Fruit fly (Drosophila melanogaster) whole organism, embryonic: ENCODE measurements around the gene CG11251.

Source experiments
- CG10267 ChIP-seq: fragments of 200-800 bp; sonication (Bioruptor generic); optimal IDR thresholded peaks from 2 replicates; lab custom pipeline; 2018; ENCODE audit warnings: missing biosample characterization, mild to moderate bottlenecking, missing genetic modification characterization, moderate library complexity
- CG11695 ChIP-seq: fragments of 200-800 bp; sonication (Bioruptor generic); IDR thresholded peaks from 3 replicates; pipeline ENCODE4 v1.3.6; 2022; ENCODE audit warnings: missing biosample characterization, missing genetic modification characterization
- CG12769 ChIP-seq: fragments of 200-800 bp; sonication (Bioruptor generic); optimal IDR thresholded peaks from 2 replicates; lab custom pipeline; 2019; ENCODE audit warnings: missing biosample characterization, mild to moderate bottlenecking, missing genetic modification characterization, moderate library complexity
- CG14441 ChIP-seq: fragments of 200-800 bp; sonication (Bioruptor generic); IDR thresholded peaks from 2 replicates; pipeline ENCODE4 v1.3.6; 2022; ENCODE audit warnings: missing biosample characterization, missing genetic modification characterization
- CG14710 ChIP-seq: fragments of 200-800 bp; sonication (Bioruptor generic); optimal IDR thresholded peaks from 3 replicates; lab custom pipeline; 2019; ENCODE audit warnings: missing biosample characterization, mild to moderate bottlenecking, missing genetic modification characterization, moderate library complexity
- CG14860 ChIP-seq: fragments of 200-800 bp; sonication (Bioruptor generic); IDR thresholded peaks from 3 replicates; pipeline ENCODE4 v1.3.6; 2022; ENCODE audit warnings: missing biosample characterization, missing genetic modification characterization; ENCODE audit not compliant: partially characterized antibody
- CG1603 ChIP-seq: fragments of 200-800 bp; sonication (Bioruptor generic); optimal IDR thresholded peaks from 2 replicates; lab custom pipeline; 2019; ENCODE audit warnings: missing biosample characterization, mild to moderate bottlenecking, missing genetic modification characterization, moderate library complexity
- CG18011 ChIP-seq: fragments of 200-800 bp; sonication (Bioruptor generic); optimal IDR thresholded peaks from 2 replicates; lab custom pipeline; 2017; ENCODE audit warnings: missing biosample characterization, missing genetic modification characterization, mild to moderate bottlenecking, moderate library complexity, missing genotype
- CG2116 ChIP-seq: fragments of 200-800 bp; sonication (Bioruptor generic); optimal IDR thresholded peaks from 3 replicates; lab custom pipeline; 2018; ENCODE audit warnings: missing biosample characterization, mild to moderate bottlenecking, missing genetic modification characterization
- CG30020 ChIP-seq: fragments of 200-800 bp; optimal IDR thresholded peaks from 2 replicates; lab custom pipeline; 2019; ENCODE audit warnings: missing biosample characterization, mild to moderate bottlenecking, missing genetic modification characterization, moderate library complexity
- CG32767 ChIP-seq: fragments of 200-800 bp; sonication (Bioruptor generic); IDR thresholded peaks from 2 replicates; pipeline ENCODE4 v1.3.6; 2022; ENCODE audit warnings: missing biosample characterization, missing genetic modification characterization
- CG34376 ChIP-seq: fragments of 200-800 bp; sonication (Bioruptor generic); optimal IDR thresholded peaks from 2 replicates; lab custom pipeline; 2018; ENCODE audit warnings: missing biosample characterization, mild to moderate bottlenecking, missing genetic modification characterization
- CG3726 ChIP-seq: fragments of 200-800 bp; sonication (Bioruptor generic); IDR thresholded peaks from 3 replicates; pipeline ENCODE4, ENCODE4 v1.3.6; 2022; ENCODE audit warnings: missing biosample characterization, missing genetic modification characterization
- CG7357 ChIP-seq: fragments of 200-800 bp; sonication (Bioruptor generic); IDR thresholded peaks from 3 replicates; pipeline ENCODE4 v1.3.6; 2022; ENCODE audit warnings: missing biosample characterization, missing genetic modification characterization
- CG8478 ChIP-seq: fragments of >200 bp; optimal IDR thresholded peaks from 2 replicates; lab custom pipeline; 2018
- CTCF ChIP-seq: fragments of 200-800 bp; sonication (Bioruptor generic); optimal IDR thresholded peaks from 2 replicates; lab custom pipeline; 2017; ENCODE audit warnings: missing biosample characterization, mild to moderate bottlenecking, missing genetic modification characterization, moderate library complexity
- CoRest ChIP-seq: fragments of 200-800 bp; sonication (Bioruptor generic); optimal IDR thresholded peaks from 3 replicates; lab custom pipeline; 2018; ENCODE audit warnings: missing biosample characterization, mild to moderate bottlenecking, missing genetic modification characterization, moderate library complexity
- Deaf1 ChIP-seq: fragments of 200-800 bp; optimal IDR thresholded peaks from 3 replicates; lab custom pipeline; 2019; ENCODE audit warnings: missing biosample characterization, mild to moderate bottlenecking, missing genetic modification characterization, moderate library complexity
- Dll ChIP-seq: fragments of 200-800 bp; sonication (Bioruptor generic); IDR thresholded peaks from 4 replicates; pipeline ENCODE4 v1.3.6; 2022; ENCODE audit warnings: missing biosample characterization, missing genetic modification characterization; ENCODE audit not compliant: partially characterized antibody
- E2f2 ChIP-seq: fragments of 200-800 bp; sonication (Bioruptor generic); IDR thresholded peaks from 2 replicates; pipeline ENCODE4 v1.3.6; 2022; ENCODE audit warnings: missing biosample characterization, missing genetic modification characterization
- Eip74EF ChIP-seq, 2 experiments: fragments of 200-800 bp in 1 of 2; fragments of >200 bp in 1 of 2; sonication (Bioruptor generic) in 1 of 2; optimal IDR thresholded peaks; 2 replicates each; lab custom pipeline; 2017 to 2019; ENCODE audit warnings: missing biosample characterization in 2 of 2, missing genetic modification characterization in 2 of 2, mild to moderate bottlenecking in 1 of 2, moderate library complexity in 1 of 2
- Ets97D ChIP-seq: fragments of 200-800 bp; sonication (Bioruptor generic); optimal IDR thresholded peaks from 3 replicates; lab custom pipeline; 2016; ENCODE audit warnings: missing biosample characterization, missing genetic modification characterization
- HmgD ChIP-seq: fragments of 200-800 bp; sonication (Bioruptor generic); optimal IDR thresholded peaks from 3 replicates; lab custom pipeline; 2016; ENCODE audit warnings: missing biosample characterization, missing genetic modification characterization
- Poxn ChIP-seq: fragments of 200-800 bp; sonication (Bioruptor generic); IDR thresholded peaks from 2 replicates; pipeline ENCODE4 v1.3.6; 2022; ENCODE audit warnings: missing biosample characterization, missing genetic modification characterization
- Sin3A ChIP-seq: fragments of >200 bp; optimal IDR thresholded peaks from 2 replicates; lab custom pipeline; 2018
- Tbp ChIP-seq: fragments of >200 bp; optimal IDR thresholded peaks from 2 replicates; lab custom pipeline; 2018; ENCODE audit warnings: missing biosample characterization, missing genetic modification characterization
- YL-1 ChIP-seq: fragments of 200-800 bp; sonication (Bioruptor generic); optimal IDR thresholded peaks from 3 replicates; lab custom pipeline; 2017; ENCODE audit warnings: missing biosample characterization, mild to moderate bottlenecking, missing genetic modification characterization
- al ChIP-seq: fragments of 200-800 bp; sonication (Bioruptor generic); IDR thresholded peaks from 2 replicates; pipeline ENCODE4 v1.3.6; 2022; ENCODE audit warnings: missing biosample characterization, missing genetic modification characterization
- bcd ChIP-seq: fragments of 200-800 bp; sonication (Bioruptor generic); optimal IDR thresholded peaks from 2 replicates; lab custom pipeline; 2017; ENCODE audit warnings: missing biosample characterization, mild to moderate bottlenecking, missing genetic modification characterization
- cg ChIP-seq: fragments of 200-800 bp; sonication (Bioruptor generic); optimal IDR thresholded peaks from 3 replicates; lab custom pipeline; 2019; ENCODE audit warnings: missing biosample characterization, mild to moderate bottlenecking, missing genetic modification characterization, moderate library complexity
- ci ChIP-seq: fragments of 200-800 bp; sonication (Bioruptor generic); IDR thresholded peaks from 3 replicates; pipeline ENCODE4 v1.3.6; 2022; ENCODE audit warnings: missing biosample characterization, missing genetic modification characterization
- crol ChIP-seq: fragments of 200-800 bp; sonication (Bioruptor generic); IDR thresholded peaks from 2 replicates; pipeline ENCODE4 v1.3.6; 2022; ENCODE audit warnings: missing biosample characterization, missing genetic modification characterization
- dm ChIP-seq: fragments of 200-800 bp; sonication (Bioruptor generic); optimal IDR thresholded peaks from 3 replicates; lab custom pipeline; 2016; ENCODE audit warnings: missing biosample characterization, missing genetic modification characterization
- esg ChIP-seq: fragments of 200-800 bp; sonication (Bioruptor generic); conservative IDR thresholded peaks from 2 replicates; pipeline ENCODE4 v1.3.6; 2022; ENCODE audit warnings: missing biosample characterization, missing genetic modification characterization
- gem ChIP-seq: fragments of 200-800 bp; sonication (Bioruptor generic); optimal IDR thresholded peaks from 2 replicates; lab custom pipeline; 2019; ENCODE audit warnings: missing biosample characterization, mild to moderate bottlenecking, missing genetic modification characterization, moderate library complexity
- grau ChIP-seq: fragments of 200-800 bp; optimal IDR thresholded peaks from 3 replicates; lab custom pipeline; 2019; ENCODE audit warnings: missing biosample characterization, mild to moderate bottlenecking, missing genetic modification characterization, moderate library complexity
- hbn ChIP-seq: fragments of 200-800 bp; sonication (Bioruptor generic); IDR thresholded peaks from 2 replicates; pipeline ENCODE4 v1.3.6; 2022; ENCODE audit warnings: missing biosample characterization, missing genetic modification characterization; ENCODE audit not compliant: partially characterized antibody
- kay ChIP-seq: fragments of 200-800 bp; sonication (Bioruptor generic); optimal IDR thresholded peaks from 2 replicates; lab custom pipeline; 2016; ENCODE audit warnings: missing biosample characterization, missing genetic modification characterization
- lab ChIP-seq: fragments of 200-800 bp; sonication (Bioruptor generic); optimal IDR thresholded peaks from 3 replicates; lab custom pipeline; 2017; ENCODE audit warnings: missing biosample characterization, missing genetic modification characterization, mild to moderate bottlenecking, moderate library complexity, missing genetic modification reagents
- mld ChIP-seq: fragments of 200-800 bp; sonication (Bioruptor generic); IDR thresholded peaks from 3 replicates; pipeline ENCODE4 v1.3.6; 2022; ENCODE audit warnings: missing biosample characterization, missing genetic modification characterization; ENCODE audit not compliant: partially characterized antibody
- onecut ChIP-seq: fragments of 200-800 bp; sonication (Bioruptor generic); IDR thresholded peaks from 2 replicates; pipeline ENCODE4 v1.3.6; 2022; ENCODE audit warnings: missing biosample characterization, missing genetic modification characterization
- pzg ChIP-seq: fragments of 200-800 bp; sonication (Bioruptor generic); optimal IDR thresholded peaks from 3 replicates; lab custom pipeline; 2018; ENCODE audit warnings: missing biosample characterization, mild to moderate bottlenecking, missing genetic modification characterization, moderate library complexity
- rib ChIP-seq: fragments of 200-800 bp; sonication (Bioruptor generic); IDR thresholded peaks from 2 replicates; pipeline ENCODE4 v1.3.6; 2022; ENCODE audit warnings: missing biosample characterization, missing genetic modification characterization
- row ChIP-seq: fragments of 200-800 bp; sonication (Bioruptor generic); IDR thresholded peaks from 3 replicates; pipeline ENCODE4 v1.3.6; 2022; ENCODE audit warnings: missing biosample characterization, missing genetic modification characterization
- salm ChIP-seq: fragments of 200-800 bp; sonication (Bioruptor generic); optimal IDR thresholded peaks from 2 replicates; lab custom pipeline; 2018; ENCODE audit warnings: missing biosample characterization, mild to moderate bottlenecking, missing genetic modification characterization
- sd ChIP-seq: fragments of 200-800 bp; sonication (Bioruptor generic); optimal IDR thresholded peaks from 3 replicates; lab custom pipeline; 2018; ENCODE audit warnings: missing biosample characterization, mild to moderate bottlenecking, missing genetic modification characterization, moderate library complexity
- seq ChIP-seq: fragments of 200-800 bp; sonication (Bioruptor generic); IDR thresholded peaks from 2 replicates; pipeline ENCODE4 v1.3.6; 2022; ENCODE audit warnings: missing biosample characterization, missing genetic modification characterization
- sr ChIP-seq: fragments of 200-800 bp; sonication (Bioruptor generic); IDR thresholded peaks from 3 replicates; pipeline ENCODE4 v1.3.6; 2022; ENCODE audit warnings: missing biosample characterization, missing genetic modification characterization
- ttk ChIP-seq: fragments of 200-800 bp; sonication (Bioruptor generic); IDR thresholded peaks from 2 replicates; pipeline ENCODE4 v2.1.2; 2022; ENCODE audit warnings: missing biosample characterization, missing genetic modification characterization
- twi ChIP-seq: fragments of 200-800 bp; optimal IDR thresholded peaks from 2 replicates; lab custom pipeline; 2019; ENCODE audit warnings: missing biosample characterization, mild to moderate bottlenecking, missing genetic modification characterization, moderate library complexity
- zen2 ChIP-seq: fragments of 200-800 bp; sonication (Bioruptor generic); IDR thresholded peaks from 3 replicates; pipeline ENCODE4 v1.3.6; 2022; ENCODE audit warnings: missing biosample characterization, missing genetic modification characterization; ENCODE audit not compliant: partially characterized antibody

The CG11251 gene

dm6 chr3L:13044335-13044814, 45.4 kb downstream of the CG11251 start, which contains the start of gene Syx13:
Gene Syx13, plus strand, starts transcription at chr3L:13044434.
- TF ChIP-seq ci (GFP tag; lab: Robert Waterston, UW) (peak; percentile 25; the same call in 2 of the 3 replicates), CG3726 (GFP tag; lab: Robert Waterston, UW) (no peak), mld (GFP tag; lab: Robert Waterston, UW) (peak; percentile 63; the same call in 2 of the 3 replicates), sr (GFP tag; lab: Robert Waterston, UW) (peak; percentile 59; the same call in 1 of the 3 replicates), salm (tag; lab: Kevin White, UChicago) (peak; percentile 3), CG1603 (tag; lab: Kevin White, UChicago) (peak; percentile 68), CG7357 (GFP tag; lab: Robert Waterston, UW) (peak; percentile 27; the same call in 1 of the 3 replicates), CTCF (GFP tag; lab: Kevin White, UChicago) (peak; percentile 20), twi (tag; lab: Kevin White, UChicago) (peak; percentile 60), grau (tag; lab: Kevin White, UChicago) (peak; percentile 29), CG12769 (peak; percentile 6), CG14710 (tag; lab: Kevin White, UChicago) (peak; percentile 44), Ets97D (GFP tag; lab: Kevin White, UChicago) (peak; percentile 21), Sin3A (peak; percentile 57), rib (GFP tag; lab: Robert Waterston, UW) (0 out of 2 replicates have a peak, but pooled peaks have one; percentile 14), YL-1 (GFP tag; lab: Kevin White, UChicago) (peak; percentile 95), sd (tag; lab: Kevin White, UChicago) (peak; percentile 86), esg (GFP tag; lab: Robert Waterston, UW) (no peak), Poxn (GFP tag; lab: Robert Waterston, UW) (no peak), CG32767 (GFP tag; lab: Robert Waterston, UW) (0 out of 2 replicates have a peak, but pooled peaks have one; percentile 22), gem (tag; lab: Kevin White, UChicago) (no peak), al (GFP tag; lab: Robert Waterston, UW) (no peak), CG2116 (GFP tag; lab: Kevin White, UChicago) (peak; percentile 75), ttk (GFP tag; lab: Robert Waterston, UW) (peak; percentile 52), CG18011 (no peak), CG14441 (GFP tag; lab: Robert Waterston, UW) (peak; percentile 8; the same call in 1 of the 2 replicates), pzg (GFP tag; lab: Kevin White, UChicago) (peak; percentile 87), seq (GFP tag; lab: Robert Waterston, UW) (0 out of 2 replicates have a peak, but pooled peaks have one; percentile 43), Tbp (no peak), Eip74EF (GFP tag; optimal IDR thresholded peaks at IDR 0.05; lab: Kevin White, UChicago) (peak in 1 of 2 experiments; percentile 57), onecut (peak; percentile 62), HmgD (peak; percentile 25), Deaf1 (peak; percentile 57), bcd (GFP tag; lab: Kevin White, UChicago) (no peak), CG34376 (GFP tag; lab: Kevin White, UChicago) (peak; percentile 75), zen2 (GFP tag; lab: Robert Waterston, UW) (no peak; the same call in 2 of the 3 replicates), crol (GFP tag; lab: Robert Waterston, UW) (peak; percentile 92), row (GFP tag; lab: Robert Waterston, UW) (peak; percentile 43; the same call in 2 of the 3 replicates), CG11695 (0 out of 3 replicates have a peak, but pooled peaks have one; percentile 14), CG8478 (lab: Kevin White, UChicago) (peak; percentile 86), E2f2 (GFP tag; lab: Robert Waterston, UW) (peak; percentile 82), hbn (GFP tag; lab: Robert Waterston, UW) (peak; percentile 73), CG14860 (GFP tag; lab: Robert Waterston, UW) (peak; percentile 75), kay (peak; percentile 57), CG10267 (peak; percentile 41), cg (GFP tag; lab: Kevin White, UChicago) (peak; percentile 98), dm (GFP tag; lab: Kevin White, UChicago) (peak; percentile 26), Dll (GFP tag; lab: Robert Waterston, UW) (peak; percentile 76), CG30020 (tag; lab: Kevin White, UChicago) (peak; percentile 23), lab (GFP tag; lab: Kevin White, UChicago) (peak; percentile 39), CoRest (tag; lab: Kevin White, UChicago) (peak; percentile 32)
